Fruit fly (Drosophila melanogaster) whole organism, embryonic: Measurements from ENCODE around the gene CG11999.

Source experiments
- Bteb2 ChIP-seq: fragments of 200-800 bp; sonication (Bioruptor generic); optimal IDR thresholded peaks from 2 replicates; lab custom pipeline; 2016; ENCODE audit warnings: missing biosample characterization, missing genetic modification characterization
- CG1233 ChIP-seq: fragments of 200-800 bp; sonication (Bioruptor generic); optimal IDR thresholded peaks from 4 replicates; lab custom pipeline; 2018; ENCODE audit warnings: missing biosample characterization, mild to moderate bottlenecking, missing genetic modification characterization
- CG13296 ChIP-seq: fragments of 200-800 bp; sonication (Bioruptor generic); optimal IDR thresholded peaks from 3 replicates; lab custom pipeline; 2018; ENCODE audit warnings: missing biosample characterization, mild to moderate bottlenecking, missing genetic modification characterization
- CG14050 ChIP-seq: fragments of 200-800 bp; sonication (Bioruptor generic); IDR thresholded peaks from 3 replicates; pipeline ENCODE4 v1.3.6; 2022; ENCODE audit warnings: missing biosample characterization, missing genetic modification characterization
- CG18262 ChIP-seq: fragments of 200-800 bp; optimal IDR thresholded peaks from 3 replicates; lab custom pipeline; 2019; ENCODE audit warnings: missing biosample characterization, mild to moderate bottlenecking, missing genetic modification characterization, moderate library complexity
- CG1832 ChIP-seq: fragments of 200-800 bp; sonication (Bioruptor generic); optimal IDR thresholded peaks from 2 replicates; lab custom pipeline; 2017; ENCODE audit warnings: missing biosample characterization, mild to moderate bottlenecking, missing genetic modification characterization, inconsistent platforms
- CG18476 ChIP-seq: fragments of 200-800 bp; sonication (Bioruptor generic); optimal IDR thresholded peaks from 2 replicates; lab custom pipeline; 2016; ENCODE audit warnings: missing biosample characterization, mild to moderate bottlenecking, missing genetic modification characterization
- CG2116 ChIP-seq: fragments of 200-800 bp; sonication (Bioruptor generic); optimal IDR thresholded peaks from 3 replicates; lab custom pipeline; 2018; ENCODE audit warnings: missing biosample characterization, mild to moderate bottlenecking, missing genetic modification characterization
- CG2199 ChIP-seq: fragments of 200-800 bp; sonication (Bioruptor generic); IDR thresholded peaks from 3 replicates; pipeline ENCODE4 v1.3.6; 2022; ENCODE audit warnings: missing biosample characterization, missing genetic modification characterization
- CG31441 ChIP-seq: fragments of 200-800 bp; sonication (Bioruptor generic); IDR thresholded peaks from 2 replicates; pipeline ENCODE4 v1.3.6; 2022; ENCODE audit warnings: missing biosample characterization, missing genetic modification characterization
- CG3281 ChIP-seq: fragments of 200-800 bp; sonication (Bioruptor generic); optimal IDR thresholded peaks from 3 replicates; lab custom pipeline; 2017; ENCODE audit warnings: missing biosample characterization, mild to moderate bottlenecking, missing genetic modification characterization
- CG34422 ChIP-seq: fragments of 200-800 bp; sonication (Bioruptor generic); IDR thresholded peaks from 3 replicates; pipeline ENCODE4 v1.3.6; 2022; ENCODE audit warnings: missing biosample characterization, missing genetic modification characterization
- CG42726 ChIP-seq: fragments of 200-800 bp; sonication (Bioruptor generic); IDR thresholded peaks from 2 replicates; pipeline ENCODE4 v1.3.6; 2022; ENCODE audit warnings: missing biosample characterization, missing genetic modification characterization; ENCODE audit not compliant: partially characterized antibody
- CG4730 ChIP-seq: fragments of 200-800 bp; sonication (Bioruptor generic); IDR thresholded peaks from 2 replicates; pipeline ENCODE4 v1.3.6; 2022; ENCODE audit warnings: missing biosample characterization, missing genetic modification characterization
- CG5245 ChIP-seq: fragments of 200-800 bp; sonication (Bioruptor generic); optimal IDR thresholded peaks from 3 replicates; lab custom pipeline; 2016; ENCODE audit warnings: missing biosample characterization, missing genetic modification characterization
- CG6175 ChIP-seq: fragments of 200-800 bp; sonication (Bioruptor generic); IDR thresholded peaks from 3 replicates; pipeline ENCODE4 v1.3.6; 2022; ENCODE audit warnings: missing biosample characterization, missing genetic modification characterization
- CG6654 ChIP-seq: fragments of 200-800 bp; sonication (Bioruptor generic); optimal IDR thresholded peaks from 2 replicates; lab custom pipeline; 2017; ENCODE audit warnings: missing biosample characterization, mild to moderate bottlenecking, missing genetic modification characterization
- CG6765 ChIP-seq: fragments of 200-800 bp; sonication (Bioruptor generic); optimal IDR thresholded peaks from 3 replicates; lab custom pipeline; 2017; ENCODE audit warnings: missing biosample characterization, mild to moderate bottlenecking, missing genetic modification characterization
- CG9817 ChIP-seq: fragments of 200-800 bp; sonication (Bioruptor generic); optimal IDR thresholded peaks from 2 replicates; lab custom pipeline; 2018; ENCODE audit warnings: missing biosample characterization, mild to moderate bottlenecking, missing genetic modification characterization, moderate library complexity
- D19A ChIP-seq: fragments of 200-800 bp; optimal IDR thresholded peaks from 3 replicates; lab custom pipeline; 2019; ENCODE audit warnings: missing biosample characterization, mild to moderate bottlenecking, missing genetic modification characterization, moderate library complexity
- Deaf1 ChIP-seq: fragments of 200-800 bp; optimal IDR thresholded peaks from 3 replicates; lab custom pipeline; 2019; ENCODE audit warnings: missing biosample characterization, mild to moderate bottlenecking, missing genetic modification characterization, moderate library complexity
- Dek ChIP-seq: fragments of 200-800 bp; sonication (Bioruptor generic); optimal IDR thresholded peaks from 3 replicates; lab custom pipeline; 2019; ENCODE audit warnings: missing biosample characterization, mild to moderate bottlenecking, missing genetic modification characterization, moderate library complexity
- E2f2 ChIP-seq: fragments of 200-800 bp; sonication (Bioruptor generic); IDR thresholded peaks from 2 replicates; pipeline ENCODE4 v1.3.6; 2022; ENCODE audit warnings: missing biosample characterization, missing genetic modification characterization
- Eip74EF ChIP-seq, 2 experiments: fragments of 200-800 bp in 1 of 2; fragments of >200 bp in 1 of 2; sonication (Bioruptor generic) in 1 of 2; optimal IDR thresholded peaks; 2 replicates each; lab custom pipeline; 2017 to 2019; ENCODE audit warnings: missing biosample characterization in 2 of 2, missing genetic modification characterization in 2 of 2, mild to moderate bottlenecking in 1 of 2, moderate library complexity in 1 of 2
- Ets97D ChIP-seq: fragments of 200-800 bp; sonication (Bioruptor generic); optimal IDR thresholded peaks from 3 replicates; lab custom pipeline; 2016; ENCODE audit warnings: missing biosample characterization, missing genetic modification characterization
- GATAe ChIP-seq: fragments of 200-800 bp; sonication (Bioruptor generic); conservative IDR thresholded peaks from 2 replicates; pipeline ENCODE4 v1.3.6; 2022; ENCODE audit warnings: missing biosample characterization, missing genetic modification characterization
- Hr39 ChIP-seq: fragments of >200 bp; optimal IDR thresholded peaks from 2 replicates; lab custom pipeline; 2017
- Mad ChIP-seq: fragments of 200-800 bp; sonication (Bioruptor generic); optimal IDR thresholded peaks from 2 replicates; lab custom pipeline; 2016; ENCODE audit warnings: missing biosample characterization, missing genetic modification characterization
- Rx ChIP-seq: fragments of 200-800 bp; sonication (Bioruptor generic); IDR thresholded peaks from 2 replicates; pipeline ENCODE4 v1.3.6; 2022; ENCODE audit warnings: missing biosample characterization, missing genetic modification characterization
- Side ChIP-seq: fragments of 200-800 bp; sonication (Bioruptor generic); optimal IDR thresholded peaks from 2 replicates; lab custom pipeline; 2016; ENCODE audit warnings: missing biosample characterization, missing genetic modification characterization
- aop ChIP-seq: fragments of 200-800 bp; sonication (Bioruptor generic); IDR thresholded peaks from 2 replicates; pipeline ENCODE4 v1.3.6; 2022; ENCODE audit warnings: missing biosample characterization, missing genetic modification characterization
- cad ChIP-seq: fragments of >200 bp; optimal IDR thresholded peaks from 2 replicates; lab custom pipeline; 2017; ENCODE audit warnings: missing biosample characterization, missing genetic modification characterization
- cas ChIP-seq: fragments of 200-800 bp; sonication (Bioruptor generic); IDR thresholded peaks from 2 replicates; pipeline ENCODE4 v1.3.6; 2022; ENCODE audit warnings: missing biosample characterization, missing genetic modification characterization
- cg ChIP-seq: fragments of 200-800 bp; sonication (Bioruptor generic); optimal IDR thresholded peaks from 3 replicates; lab custom pipeline; 2019; ENCODE audit warnings: missing biosample characterization, mild to moderate bottlenecking, missing genetic modification characterization, moderate library complexity
- chif ChIP-seq, 2 experiments: fragments of 200-800 bp; sonication (Bioruptor generic); optimal IDR thresholded peaks; 3 replicates each; lab custom pipeline; 2016; ENCODE audit warnings: missing biosample characterization in 2 of 2, missing genetic modification characterization in 2 of 2
- exex ChIP-seq: fragments of 200-800 bp; sonication (Bioruptor generic); optimal IDR thresholded peaks from 4 replicates; lab custom pipeline; 2018; ENCODE audit warnings: missing biosample characterization, mild to moderate bottlenecking, missing genetic modification characterization, moderate library complexity
- fd3F ChIP-seq: fragments of 200-800 bp; sonication (Bioruptor generic); optimal IDR thresholded peaks from 2 replicates; lab custom pipeline; 2018; ENCODE audit warnings: missing biosample characterization, mild to moderate bottlenecking, missing genetic modification characterization, moderate library complexity
- hth ChIP-seq: fragments of >200 bp; optimal IDR thresholded peaks from 2 replicates; lab custom pipeline; 2017; ENCODE audit warnings: inconsistent platforms
- ind ChIP-seq: fragments of 200-800 bp; sonication (Bioruptor generic); optimal IDR thresholded peaks from 3 replicates; lab custom pipeline; 2016; ENCODE audit warnings: missing biosample characterization, missing genetic modification characterization
- insv ChIP-seq, 2 experiments: fragments of 200-800 bp; sonication (Bioruptor generic); optimal IDR thresholded peaks; 3 replicates each; lab custom pipeline; 2016 to 2018; ENCODE audit warnings: missing biosample characterization in 2 of 2, missing genetic modification characterization in 2 of 2
- kni ChIP-seq: fragments of 200-800 bp; sonication (Bioruptor generic); optimal IDR thresholded peaks from 3 replicates; lab custom pipeline; 2017; ENCODE audit warnings: mild to moderate bottlenecking, missing biosample characterization, missing genetic modification reagents, missing genetic modification characterization
- lbe ChIP-seq: fragments of 200-800 bp; sonication (Bioruptor generic); optimal IDR thresholded peaks from 2 replicates; lab custom pipeline; 2016; ENCODE audit warnings: missing biosample characterization, mild to moderate bottlenecking, missing genetic modification characterization
- lola ChIP-seq, 3 experiments: fragments of >200 bp in 2 of 3; fragments of 200-800 bp in 1 of 3; sonication (Bioruptor generic) in 1 of 3; optimal IDR thresholded peaks; 2 replicates each; lab custom pipeline; 2017 to 2019; ENCODE audit warnings: missing biosample characterization in 3 of 3, missing genetic modification characterization in 3 of 3, mild to moderate bottlenecking in 1 of 3, moderate library complexity in 1 of 3
- mirr ChIP-seq: fragments of 200-800 bp; sonication (Bioruptor generic); optimal IDR thresholded peaks from 3 replicates; lab custom pipeline; 2018; ENCODE audit warnings: missing biosample characterization, mild to moderate bottlenecking, missing genetic modification characterization
- row ChIP-seq: fragments of 200-800 bp; sonication (Bioruptor generic); IDR thresholded peaks from 3 replicates; pipeline ENCODE4 v1.3.6; 2022; ENCODE audit warnings: missing biosample characterization, missing genetic modification characterization
- run ChIP-seq: fragments of 200-800 bp; sonication (Bioruptor generic); optimal IDR thresholded peaks from 3 replicates; lab custom pipeline; 2018; ENCODE audit warnings: missing biosample characterization, mild to moderate bottlenecking, missing genetic modification characterization
- sc ChIP-seq, 3 experiments: fragments of >200 bp in 2 of 3; fragments of 200-800 bp in 1 of 3; sonication (Bioruptor generic) in 1 of 3; optimal IDR thresholded peaks; 2 replicates in 2 of 3; 3 replicates in 1 of 3; lab custom pipeline; 2017; ENCODE audit warnings: mild to moderate bottlenecking in 1 of 3, missing biosample characterization in 1 of 3, missing genetic modification characterization in 1 of 3, missing genetic modification reagents in 1 of 3
- slbo ChIP-seq: fragments of 200-800 bp; sonication (Bioruptor generic); IDR thresholded peaks from 2 replicates; pipeline ENCODE4 v1.3.6; 2022; ENCODE audit warnings: missing biosample characterization, missing genetic modification characterization
- tna ChIP-seq: fragments of 200-800 bp; sonication (Bioruptor generic); IDR thresholded peaks from 2 replicates; pipeline ENCODE4 v1.3.6; 2022; ENCODE audit warnings: missing biosample characterization, missing genetic modification characterization; ENCODE audit not compliant: partially characterized antibody
- yki ChIP-seq: fragments of >200 bp; optimal IDR thresholded peaks from 3 replicates; lab custom pipeline; 2018

The CG11999 gene

DNA sequence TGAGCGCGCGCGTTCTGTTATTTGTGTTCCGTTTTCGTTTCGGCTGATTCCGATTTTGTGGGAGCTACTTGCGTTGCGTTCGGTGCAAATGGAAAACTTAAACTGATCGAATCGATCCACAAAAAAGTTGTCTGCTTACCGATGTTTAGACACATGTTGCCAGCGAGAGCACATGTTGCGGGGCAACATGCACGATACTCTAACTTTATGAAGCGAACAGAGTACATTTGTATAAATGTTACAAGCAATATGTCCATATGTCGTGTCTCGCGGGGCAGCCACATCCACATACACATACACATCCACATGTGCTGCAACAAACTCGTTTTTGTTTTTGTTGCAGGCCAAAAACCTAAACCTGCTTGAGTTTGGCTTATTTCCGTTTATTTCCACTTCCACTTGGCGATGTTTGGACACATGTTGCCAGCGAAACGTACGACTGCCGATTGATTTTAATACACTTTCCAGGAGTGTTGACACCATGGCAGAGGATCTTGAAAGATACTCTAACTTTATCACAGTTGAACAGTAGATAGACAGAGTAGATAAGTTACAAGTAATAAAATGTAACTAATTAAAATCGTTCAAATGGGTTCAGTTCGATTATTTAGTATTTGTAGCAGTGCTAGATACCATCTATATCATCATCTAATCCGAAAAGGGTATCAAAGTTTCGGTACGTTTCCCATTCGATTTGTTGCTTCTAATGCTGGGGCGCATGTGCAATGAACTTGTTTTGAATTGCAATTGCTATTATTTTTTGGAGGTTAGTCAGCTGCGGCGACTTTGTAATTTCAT is 30.6 kb downstream of the CG11999 start (continued):
- TF ChIP-seq run (no peak), CG31441 (GFP tag; lab: Robert Waterston, UW) (no peak), cg (GFP tag; lab: Kevin White, UChicago) (peak; percentile 58), lola (GFP tag; optimal IDR thresholded peaks at IDR 0.05; lab: Kevin White, UChicago) (no peak), Eip74EF (GFP tag; optimal IDR thresholded peaks at IDR 0.05; lab: Kevin White, UChicago) (peak in 1 of 2 experiments; percentile 54), Mad (no peak), CG42726 (no peak), sc (optimal IDR thresholded peaks at IDR 0.05; lab: Kevin White, UChicago) (no peak), sc (GFP tag; optimal IDR thresholded peaks at IDR 0.05; lab: Kevin White, UChicago) (no peak), Hr39 (lab: Kevin White, UChicago) (no peak), CG6175 (GFP tag; lab: Robert Waterston, UW) (peak; percentile 45; the same call in 1 of the 3 replicates), kni (GFP tag; lab: Kevin White, UChicago) (no peak), CG6765 (GFP tag; lab: Kevin White, UChicago) (no peak), tna (GFP tag; lab: Robert Waterston, UW) (no peak), ind (GFP tag; lab: Kevin White, UChicago) (no peak), CG2116 (GFP tag; lab: Kevin White, UChicago) (no peak), chif (GFP tag; optimal IDR thresholded peaks at IDR 0.05; lab: Kevin White, UChicago) (no peak), slbo (GFP tag; lab: Robert Waterston, UW) (no peak), mirr (GFP tag; lab: Kevin White, UChicago) (peak; percentile 61), CG18476 (no peak), insv (GFP tag; optimal IDR thresholded peaks at IDR 0.05; lab: Kevin White, UChicago) (no peak), cas (GFP tag; lab: Robert Waterston, UW) (no peak), Side (GFP tag; lab: Kevin White, UChicago) (no peak), lbe (no peak), Rx (GFP tag; lab: Robert Waterston, UW) (no peak), aop (GFP tag; lab: Robert Waterston, UW) (no peak), CG9817 (no peak), Ets97D (GFP tag; lab: Kevin White, UChicago) (no peak), CG4730 (GFP tag; lab: Robert Waterston, UW) (no peak), CG5245 (GFP tag; lab: Kevin White, UChicago) (no peak), CG18262 (no peak), row (GFP tag; lab: Robert Waterston, UW) (no peak), exex (tag; lab: Kevin White, UChicago) (no peak), CG2199 (GFP tag; lab: Robert Waterston, UW) (peak; percentile 97), E2f2 (GFP tag; lab: Robert Waterston, UW) (no peak), Bteb2 (GFP tag; lab: Kevin White, UChicago) (no peak), CG1233 (GFP tag; lab: Kevin White, UChicago) (no peak), CG1832 (GFP tag; lab: Kevin White, UChicago) (no peak), D19A (tag; lab: Kevin White, UChicago) (peak; percentile 95), CG6654 (GFP tag; lab: Kevin White, UChicago) (no peak), GATAe (GFP tag; lab: Robert Waterston, UW) (no peak), CG34422 (GFP tag; lab: Robert Waterston, UW) (no peak), CG13296 (GFP tag; lab: Kevin White, UChicago) (no peak), yki (no peak), hth (lab: Kevin White, UChicago) (no peak), CG14050 (GFP tag; lab: Robert Waterston, UW) (no peak), CG3281 (GFP tag; lab: Kevin White, UChicago) (no peak), cad (GFP tag; lab: Kevin White, UChicago) (no peak), Dek (no peak), Deaf1 (tag; lab: Kevin White, UChicago) (peak; percentile 31), fd3F (GFP tag; lab: Kevin White, UChicago) (no peak)
